Fruit fly (Drosophila melanogaster): ENCODE measurements around the gene TM9SF2.

DNA sequence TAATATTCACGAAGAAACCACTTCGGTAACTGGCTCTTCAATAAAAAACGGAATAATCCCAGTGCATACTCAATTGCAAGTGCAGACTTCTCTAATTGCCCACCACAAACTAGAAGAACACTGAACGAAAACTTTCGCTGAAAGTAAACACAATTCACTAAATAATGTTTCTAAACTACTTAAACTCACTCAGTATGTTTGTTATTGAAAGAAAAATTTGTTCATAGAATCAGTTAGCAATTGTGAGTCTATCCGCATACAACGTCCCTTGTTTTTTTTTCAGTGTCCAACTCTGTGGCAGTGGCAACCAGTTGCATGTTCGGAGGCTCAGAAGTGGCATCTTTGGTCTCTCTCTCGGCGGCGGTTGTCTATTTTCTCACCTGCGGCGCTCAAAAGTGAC, 12.7 kb downstream of the TM9SF2 start:
- TF ChIP-seq pan (optimal IDR thresholded peaks at IDR 0.05), result no peak
- no peak for TF ChIP-seq CG8478 (optimal IDR thresholded peaks at IDR 0.05)
- no peak for TF ChIP-seq Dll (optimal IDR thresholded peaks at IDR 0.05)
- no peak for TF ChIP-seq psq (optimal IDR thresholded peaks at IDR 0.05)
- no peak for TF ChIP-seq EcR (GFP tag; optimal IDR thresholded peaks at IDR 0.05)

All from whole organism.